Fruit fly (Drosophila melanogaster) whole organism, embryonic: ENCODE measurements around the gene CG13012.

ENCODE experiments used
- Blimp-1 ChIP-seq: fragments of 200-800 bp; sonication (Bioruptor generic); optimal IDR thresholded peaks from 3 replicates; lab custom pipeline; 2018; ENCODE audit warnings: missing biosample characterization, missing genetic modification characterization, mild to moderate bottlenecking, moderate library complexity, missing genetic modification reagents
- CG10147 ChIP-seq: fragments of 200-800 bp; sonication (Bioruptor generic); optimal IDR thresholded peaks from 2 replicates; lab custom pipeline; 2019; ENCODE audit warnings: missing biosample characterization, mild to moderate bottlenecking, missing genetic modification characterization, moderate library complexity
- CG10366 ChIP-seq: fragments of 200-800 bp; sonication (Bioruptor generic); IDR thresholded peaks from 2 replicates; pipeline ENCODE4 v1.3.6; 2022; ENCODE audit warnings: missing biosample characterization, missing genetic modification characterization
- CG13894 ChIP-seq: fragments of 200-800 bp; sonication (Bioruptor generic); optimal IDR thresholded peaks from 3 replicates; lab custom pipeline; 2018; ENCODE audit warnings: missing biosample characterization, mild to moderate bottlenecking, missing genetic modification characterization, moderate library complexity
- CG15479 ChIP-seq: fragments of 200-800 bp; sonication (Bioruptor generic); optimal IDR thresholded peaks from 3 replicates; lab custom pipeline; 2019; ENCODE audit warnings: missing biosample characterization, mild to moderate bottlenecking, missing genetic modification characterization, moderate library complexity
- CG15514 ChIP-seq: fragments of 200-800 bp; sonication (Bioruptor generic); optimal IDR thresholded peaks from 3 replicates; lab custom pipeline; 2017; ENCODE audit warnings: missing biosample characterization, missing genetic modification characterization, mild to moderate bottlenecking, moderate library complexity, missing genetic modification reagents
- CG15696 ChIP-seq: fragments of 200-800 bp; sonication (Bioruptor generic); optimal IDR thresholded peaks from 2 replicates; lab custom pipeline; 2019; ENCODE audit warnings: missing biosample characterization, mild to moderate bottlenecking, missing genetic modification characterization, moderate library complexity
- CG17361 ChIP-seq: fragments of 200-800 bp; sonication (Bioruptor generic); IDR thresholded peaks from 3 replicates; pipeline ENCODE4 v1.3.6; 2022; ENCODE audit warnings: missing biosample characterization, missing genetic modification characterization
- CG17829 ChIP-seq: fragments of 200-800 bp; optimal IDR thresholded peaks from 2 replicates; lab custom pipeline; 2019; ENCODE audit warnings: missing biosample characterization, mild to moderate bottlenecking, missing genetic modification characterization, moderate library complexity
- CG2678 ChIP-seq: fragments of 200-800 bp; sonication (Bioruptor generic); optimal IDR thresholded peaks from 3 replicates; lab custom pipeline; 2019; ENCODE audit warnings: missing biosample characterization, mild to moderate bottlenecking, missing genetic modification characterization, moderate library complexity
- CG31224 ChIP-seq: fragments of 200-800 bp; sonication (Bioruptor generic); IDR thresholded peaks from 2 replicates; pipeline ENCODE4 v1.3.6; 2022; ENCODE audit warnings: missing biosample characterization, missing genetic modification characterization
- CG33557 ChIP-seq: fragments of 200-800 bp; sonication (Bioruptor generic); optimal IDR thresholded peaks from 2 replicates; lab custom pipeline; 2019; ENCODE audit warnings: missing biosample characterization, mild to moderate bottlenecking, missing genetic modification characterization, moderate library complexity
- CG4820 ChIP-seq: fragments of 200-800 bp; sonication (Bioruptor generic); optimal IDR thresholded peaks from 3 replicates; lab custom pipeline; 2016; ENCODE audit warnings: missing biosample characterization, missing genetic modification characterization
- CG6654 ChIP-seq: fragments of 200-800 bp; sonication (Bioruptor generic); optimal IDR thresholded peaks from 2 replicates; lab custom pipeline; 2017; ENCODE audit warnings: missing biosample characterization, mild to moderate bottlenecking, missing genetic modification characterization
- CG6813 ChIP-seq: fragments of 200-800 bp; sonication (Bioruptor generic); optimal IDR thresholded peaks from 2 replicates; lab custom pipeline; 2017; ENCODE audit warnings: missing biosample characterization, missing genetic modification characterization, mild to moderate bottlenecking, moderate library complexity, missing genetic modification reagents
- CG7963 ChIP-seq: fragments of 200-800 bp; sonication (Bioruptor generic); IDR thresholded peaks from 3 replicates; pipeline ENCODE4 v1.3.6; 2022; ENCODE audit warnings: missing biosample characterization, missing genetic modification characterization; ENCODE audit not compliant: partially characterized antibody
- CG9797 ChIP-seq: fragments of 200-800 bp; sonication (Bioruptor generic); optimal IDR thresholded peaks from 3 replicates; lab custom pipeline; 2018; ENCODE audit warnings: missing biosample characterization, mild to moderate bottlenecking, missing genetic modification characterization
- D19A ChIP-seq: fragments of 200-800 bp; optimal IDR thresholded peaks from 3 replicates; lab custom pipeline; 2019; ENCODE audit warnings: missing biosample characterization, mild to moderate bottlenecking, missing genetic modification characterization, moderate library complexity
- D19B ChIP-seq: fragments of 200-800 bp; sonication (Bioruptor generic); optimal IDR thresholded peaks from 2 replicates; lab custom pipeline; 2017; ENCODE audit warnings: missing biosample characterization, mild to moderate bottlenecking, missing genetic modification characterization
- Dll ChIP-seq: fragments of 200-800 bp; sonication (Bioruptor generic); IDR thresholded peaks from 4 replicates; pipeline ENCODE4 v1.3.6; 2022; ENCODE audit warnings: missing biosample characterization, missing genetic modification characterization; ENCODE audit not compliant: partially characterized antibody
- Dp ChIP-seq: fragments of 200-800 bp; sonication (Bioruptor generic); optimal IDR thresholded peaks from 2 replicates; lab custom pipeline; 2018; ENCODE audit warnings: missing biosample characterization, mild to moderate bottlenecking, missing genetic modification characterization, moderate library complexity
- ERR ChIP-seq: fragments of 200-800 bp; sonication (Bioruptor generic); optimal IDR thresholded peaks from 2 replicates; lab custom pipeline; 2016; ENCODE audit warnings: missing biosample characterization, missing genetic modification characterization
- Elba2 ChIP-seq: fragments of 200-800 bp; sonication (Bioruptor generic); optimal IDR thresholded peaks from 3 replicates; lab custom pipeline; 2016; ENCODE audit warnings: missing biosample characterization, missing genetic modification characterization
- H15 ChIP-seq: fragments of 200-800 bp; sonication (Bioruptor generic); IDR thresholded peaks from 3 replicates; pipeline ENCODE4 v1.3.6; 2022; ENCODE audit warnings: missing biosample characterization, missing genetic modification characterization
- HLH54F ChIP-seq: fragments of 200-800 bp; sonication (Bioruptor generic); optimal IDR thresholded peaks from 3 replicates; lab custom pipeline; 2016; ENCODE audit warnings: missing biosample characterization, missing genetic modification characterization
- HLHmδ ChIP-seq: fragments of 200-800 bp; sonication (Bioruptor generic); optimal IDR thresholded peaks from 2 replicates; lab custom pipeline; 2018; ENCODE audit warnings: missing biosample characterization, mild to moderate bottlenecking, missing genetic modification characterization, moderate library complexity
- Mad ChIP-seq: fragments of 200-800 bp; sonication (Bioruptor generic); optimal IDR thresholded peaks from 2 replicates; lab custom pipeline; 2016; ENCODE audit warnings: missing biosample characterization, missing genetic modification characterization
- Med ChIP-seq: fragments of 200-800 bp; sonication (Bioruptor generic); peaks from one replicate; lab custom pipeline; 2016; ENCODE audit warnings: missing biosample characterization, missing genetic modification characterization, mild to moderate bottlenecking, inconsistent platforms, moderate library complexity
- Meics ChIP-seq: fragments of 200-800 bp; sonication (Bioruptor generic); optimal IDR thresholded peaks from 2 replicates; lab custom pipeline; 2017; ENCODE audit warnings: missing biosample characterization, mild to moderate bottlenecking, missing genetic modification characterization
- NC2β ChIP-seq: fragments of 200-800 bp; sonication (Bioruptor generic); optimal IDR thresholded peaks from 2 replicates; lab custom pipeline; 2016; ENCODE audit warnings: missing biosample characterization, missing genetic modification characterization
- Nf-YA ChIP-seq: fragments of 200-800 bp; sonication (Bioruptor generic); IDR thresholded peaks from 2 replicates; pipeline ENCODE4 v1.3.6; 2022; ENCODE audit warnings: missing biosample characterization, missing genetic modification characterization
- Pdp1 ChIP-seq, 2 experiments: fragments of 200-800 bp; sonication (Bioruptor generic); optimal IDR thresholded peaks; 3 replicates each; lab custom pipeline; 2016; ENCODE audit warnings: missing biosample characterization in 2 of 2, missing genetic modification characterization in 2 of 2, mild to moderate bottlenecking in 1 of 2, moderate library complexity in 1 of 2
- Six4 ChIP-seq: fragments of 200-800 bp; sonication (Bioruptor generic); optimal IDR thresholded peaks from 2 replicates; lab custom pipeline; 2016; ENCODE audit warnings: missing biosample characterization, missing genetic modification characterization
- Stat92E ChIP-seq, 3 experiments: fragments of >200 bp in 2 of 3; fragments of 200-800 bp in 1 of 3; sonication (Bioruptor generic) in 1 of 3; optimal IDR thresholded peaks; 2 replicates each; lab custom pipeline; 2017 to 2019; ENCODE audit warnings: missing biosample characterization in 3 of 3, missing genetic modification characterization in 3 of 3, mild to moderate bottlenecking in 1 of 3, moderate library complexity in 1 of 3
- Trl ChIP-seq, 3 experiments: fragments of >200 bp in 2 of 3; fragments of 200-800 bp in 1 of 3; sonication (Bioruptor generic) in 1 of 3; optimal IDR thresholded peaks; 2 replicates in 1 of 3; 3 replicates in 2 of 3; lab custom pipeline; 2016 to 2017; ENCODE audit warnings: missing biosample characterization in 1 of 3, missing genetic modification characterization in 1 of 3
- Usf ChIP-seq: fragments of 200-800 bp; sonication (Bioruptor generic); optimal IDR thresholded peaks from 2 replicates; lab custom pipeline; 2017; ENCODE audit warnings: missing genotype, missing biosample characterization, missing genetic modification characterization
- Xbp1 ChIP-seq: fragments of 200-800 bp; sonication (Bioruptor generic); optimal IDR thresholded peaks from 3 replicates; lab custom pipeline; 2016; ENCODE audit warnings: missing biosample characterization, mild to moderate bottlenecking, missing genetic modification characterization
- Xrp1 ChIP-seq: fragments of 200-800 bp; sonication (Bioruptor generic); IDR thresholded peaks from 2 replicates; pipeline ENCODE4 v1.3.6; 2022; ENCODE audit warnings: missing biosample characterization, missing genetic modification characterization
- amos ChIP-seq: fragments of 200-800 bp; sonication (Bioruptor generic); IDR thresholded peaks from 2 replicates; pipeline ENCODE4 v1.3.6; 2022; ENCODE audit warnings: missing biosample characterization, missing genetic modification characterization; ENCODE audit not compliant: partially characterized antibody
- dm ChIP-seq: fragments of 200-800 bp; sonication (Bioruptor generic); optimal IDR thresholded peaks from 3 replicates; lab custom pipeline; 2016; ENCODE audit warnings: missing biosample characterization, missing genetic modification characterization
- fd3F ChIP-seq: fragments of 200-800 bp; sonication (Bioruptor generic); optimal IDR thresholded peaks from 2 replicates; lab custom pipeline; 2018; ENCODE audit warnings: missing biosample characterization, mild to moderate bottlenecking, missing genetic modification characterization, moderate library complexity
- fd96Cb ChIP-seq: fragments of 200-800 bp; sonication (Bioruptor generic); optimal IDR thresholded peaks from 2 replicates; lab custom pipeline; 2018; ENCODE audit warnings: missing biosample characterization, mild to moderate bottlenecking, missing genetic modification characterization, moderate library complexity
- ftz-f1 ChIP-seq: fragments of 200-800 bp; sonication (Bioruptor generic); optimal IDR thresholded peaks from 2 replicates; lab custom pipeline; 2016; ENCODE audit warnings: missing biosample characterization, missing genetic modification characterization
- rib ChIP-seq: fragments of 200-800 bp; sonication (Bioruptor generic); IDR thresholded peaks from 2 replicates; pipeline ENCODE4 v1.3.6; 2022; ENCODE audit warnings: missing biosample characterization, missing genetic modification characterization
- sd ChIP-seq: fragments of 200-800 bp; sonication (Bioruptor generic); optimal IDR thresholded peaks from 3 replicates; lab custom pipeline; 2018; ENCODE audit warnings: missing biosample characterization, mild to moderate bottlenecking, missing genetic modification characterization, moderate library complexity
- sug ChIP-seq: fragments of 200-800 bp; optimal IDR thresholded peaks from 2 replicates; lab custom pipeline; 2019; ENCODE audit warnings: missing biosample characterization, mild to moderate bottlenecking, missing genetic modification characterization, moderate library complexity
- twi ChIP-seq: fragments of 200-800 bp; optimal IDR thresholded peaks from 2 replicates; lab custom pipeline; 2019; ENCODE audit warnings: missing biosample characterization, mild to moderate bottlenecking, missing genetic modification characterization, moderate library complexity
- vvl ChIP-seq: fragments of 200-800 bp; sonication (Bioruptor generic); IDR thresholded peaks from 2 replicates; pipeline ENCODE4 v1.3.6; 2022; ENCODE audit warnings: missing biosample characterization, missing genetic modification characterization

The CG13012 gene

DNA sequence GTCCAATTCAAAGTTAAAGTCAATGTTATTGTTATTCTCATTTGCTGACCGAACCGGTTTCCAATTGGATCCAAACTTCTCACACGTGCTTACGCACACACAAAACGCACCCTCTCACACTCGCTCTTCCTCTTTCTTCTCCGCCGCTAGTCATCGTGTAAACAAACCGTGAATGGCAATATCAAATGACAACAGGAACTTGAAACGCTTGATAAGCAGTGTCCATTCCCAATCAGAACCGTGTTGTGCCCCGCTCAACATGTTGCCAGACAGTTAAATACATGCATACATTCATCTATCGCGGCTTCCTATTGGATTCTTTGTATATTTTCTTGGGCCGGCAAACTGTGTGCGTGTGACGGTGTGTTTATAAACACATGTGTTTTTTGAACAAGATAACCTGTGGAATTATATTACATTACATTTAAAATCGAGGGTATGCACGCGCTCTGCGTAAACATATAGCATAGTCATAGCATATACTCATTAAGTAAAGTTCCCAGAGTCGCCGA is 20.8 kb downstream of the CG13012 start (continued):
- TF ChIP-seq ftz-f1 (GFP tag; lab: Kevin White, UChicago): no peak
- TF ChIP-seq Nf-YA: no peak
- no peak for TF ChIP-seq CG4820 (GFP tag; lab: Kevin White, UChicago)
- TF ChIP-seq H15: no peak
- no peak for TF ChIP-seq CG6654 (GFP tag; lab: Kevin White, UChicago)
- TF ChIP-seq CG2678 (tag; lab: Kevin White, UChicago): peak; percentile 39
- no peak for TF ChIP-seq CG10147 (GFP tag; lab: Kevin White, UChicago)
- no peak for TF ChIP-seq HLH54F (GFP tag; lab: Kevin White, UChicago)
- no peak for TF ChIP-seq Usf (GFP tag; lab: Kevin White, UChicago)
- 0 out of 4 replicates have a peak, but pooled peaks have one; percentile 13 for TF ChIP-seq Dll
- 0 out of 2 replicates have a peak, but pooled peaks have one; percentile 22 for TF ChIP-seq Xrp1
- TF ChIP-seq ERR (GFP tag; lab: Kevin White, UChicago): no peak
- no peak for TF ChIP-seq CG17361 (GFP tag; lab: Robert Waterston, UW)
- peak; percentile 51 for TF ChIP-seq CG33557
- TF ChIP-seq D19A (tag; lab: Kevin White, UChicago): peak; percentile 42
- TF ChIP-seq Dp (GFP tag; lab: Kevin White, UChicago): no peak
- no peak for TF ChIP-seq CG9797 (GFP tag; lab: Kevin White, UChicago)
- peak; percentile 48 for TF ChIP-seq Six4 (GFP tag; lab: Kevin White, UChicago)
- TF ChIP-seq rib (GFP tag; lab: Robert Waterston, UW): 0 out of 2 replicates have a peak, but pooled peaks have one; percentile 57
- TF ChIP-seq Xbp1 (GFP tag; lab: Kevin White, UChicago): no peak
- TF ChIP-seq Elba2: peak; percentile 97
- peak; percentile 6 for TF ChIP-seq Meics
- TF ChIP-seq CG31224 (GFP tag; lab: Robert Waterston, UW): no peak
- TF ChIP-seq HLHmδ: peak; percentile 17
- TF ChIP-seq CG7963: no peak
- TF ChIP-seq Blimp-1 (GFP tag; lab: Kevin White, UChicago): peak; percentile 11
- TF ChIP-seq CG15696 (tag; lab: Kevin White, UChicago): peak; percentile 16
- TF ChIP-seq sd (tag; lab: Kevin White, UChicago): peak; percentile 59
- TF ChIP-seq CG15514 (GFP tag; lab: Kevin White, UChicago): peak; percentile 20
- peak; percentile 5 for TF ChIP-seq CG15479 (GFP tag; lab: Kevin White, UChicago)
- peak; percentile 67 for TF ChIP-seq CG13894
- TF ChIP-seq CG17829 (tag; lab: Kevin White, UChicago): peak; percentile 53
- TF ChIP-seq Trl (optimal IDR thresholded peaks at IDR 0.05; lab: Kevin White, UChicago): peak in 1 of 2 experiments; percentile 57
- no peak for TF ChIP-seq Trl (GFP tag; optimal IDR thresholded peaks at IDR 0.05; lab: Kevin White, UChicago)
- peak in 1 of 3 experiments; percentile 11 for TF ChIP-seq Stat92E (GFP tag; optimal IDR thresholded peaks at IDR 0.05; lab: Kevin White, UChicago)
- TF ChIP-seq Mad (GFP tag; lab: Kevin White, UChicago): no peak
- peak; percentile 71 for TF ChIP-seq sug (tag; lab: Kevin White, UChicago)
- no peak for TF ChIP-seq fd3F (GFP tag; lab: Kevin White, UChicago)
- peak in 1 of 2 experiments; percentile 47 for TF ChIP-seq Pdp1 (GFP tag; optimal IDR thresholded peaks at IDR 0.05; lab: Kevin White, UChicago)
- TF ChIP-seq D19B (GFP tag; lab: Kevin White, UChicago): peak; percentile 86
- peak; percentile 72 for TF ChIP-seq dm
- peak; percentile 80 for TF ChIP-seq twi (tag; lab: Kevin White, UChicago)
- peak; percentile 13 for TF ChIP-seq NC2β (GFP tag; lab: Kevin White, UChicago)
- TF ChIP-seq vvl (GFP tag; lab: Robert Waterston, UW): peak; percentile 41; the same call in 1 of the 2 replicates
- peak; percentile 22; the same call in 1 of the 2 replicates for TF ChIP-seq amos (GFP tag; lab: Robert Waterston, UW)
- no peak for TF ChIP-seq CG10366 (GFP tag; lab: Robert Waterston, UW)
- TF ChIP-seq fd96Cb (tag; lab: Kevin White, UChicago): no peak
- TF ChIP-seq CG6813 (GFP tag; lab: Kevin White, UChicago): peak; percentile 24
- TF ChIP-seq Med (GFP tag; lab: Kevin White, UChicago): peak; percentile 90
